Fruit fly (Drosophila melanogaster): ENCODE results near the gene Miro.

dm6 chr3R:24047226-24047976, 8.8 kb upstream of the Miro start, which contains the start of gene CG5986:
- no peak for TF ChIP-seq bigmax (GFP tag; optimal IDR thresholded peaks at IDR 0.05)
- TF ChIP-seq wek (GFP tag; optimal IDR thresholded peaks at IDR 0.05) = no peak
- no peak for TF ChIP-seq lola (GFP tag; optimal IDR thresholded peaks at IDR 0.05)
- no peak for TF ChIP-seq MTF-1 (GFP tag; optimal IDR thresholded peaks at IDR 0.05; ENCODE audit: borderline replicate concordance)
- TF ChIP-seq CG12659 (GFP tag; optimal IDR thresholded peaks at IDR 0.05) = no peak
- TF ChIP-seq ranshi (GFP tag; IDR thresholded peaks at IDR 0.05) = no peak
- no peak for TF ChIP-seq Dll (GFP tag; IDR thresholded peaks at IDR 0.05; ENCODE audit: partially characterized antibody)

Data from whole organism, embryonic.